Fruit fly (Drosophila melanogaster): Measurements from ENCODE around the gene Nf-YC.

DNA sequence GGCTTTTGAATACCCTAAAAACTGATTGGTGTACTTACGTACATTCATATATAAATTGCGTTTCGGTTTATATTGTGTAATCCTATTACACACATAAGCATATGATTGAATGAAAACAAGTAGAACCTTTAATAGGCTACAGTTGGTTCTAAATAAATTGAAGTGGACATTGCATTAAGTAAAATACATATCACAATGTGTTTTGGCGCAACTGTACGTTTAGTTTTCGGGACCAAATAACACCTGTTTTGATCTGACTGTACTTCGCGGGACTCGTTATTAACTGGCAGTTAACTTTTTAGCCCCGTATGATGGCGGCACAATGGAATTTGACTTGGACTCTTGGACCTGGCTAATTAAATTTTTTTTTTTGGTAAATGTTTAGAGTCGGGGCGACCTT, 46.0 kb upstream of the Nf-YC start:
- TF ChIP-seq CG12768 (GFP tag; optimal IDR thresholded peaks at IDR 0.05) (no peak), Hr96 (GFP tag; optimal IDR thresholded peaks at IDR 0.05) (no peak), Clk (GFP tag; optimal IDR thresholded peaks at IDR 0.05) (no peak), CG11617 (GFP tag; optimal IDR thresholded peaks at IDR 0.05) (no peak), CG1620 (GFP tag; optimal IDR thresholded peaks at IDR 0.05) (no peak), pad (GFP tag; optimal IDR thresholded peaks at IDR 0.05) (no peak), bab1 (GFP tag; optimal IDR thresholded peaks at IDR 0.05) (no peak), CG14711 (tag; optimal IDR thresholded peaks at IDR 0.05) (no peak), ovo (GFP tag; optimal IDR thresholded peaks at IDR 0.05) (no peak), CG33017 (tag; optimal IDR thresholded peaks at IDR 0.05) (no peak), CG5204 (GFP tag; optimal IDR thresholded peaks at IDR 0.05) (peak; percentile 2)

All from whole organism, adult.